Worm (Caenorhabditis elegans) whole organism, L4 larva: ENCODE results near the gene T23C6.4.

Source experiments
- ceh-82 ChIP-seq: sonication (generic microtip); optimal IDR thresholded peaks from 2 replicates; lab custom pipeline; 2017; ENCODE audit warnings: missing biosample characterization, missing genetic modification characterization
- ctbp-1 ChIP-seq: fragments of 200-800 bp; sonication (Bioruptor generic); IDR thresholded peaks from 2 replicates; pipeline ENCODE4 v1.3.6; 2022; ENCODE audit warnings: missing genetic modification reagents, missing genetic modification characterization, missing compliant biosample characterization
- lin-39 ChIP-seq: fragments of 150-350 bp; optimal IDR thresholded peaks from 2 replicates; lab custom pipeline; 2014; ENCODE audit warnings: missing biosample characterization, missing genetic modification reagents, missing genetic modification characterization
- nhr-28 ChIP-seq: fragments of 150-350 bp; optimal IDR thresholded peaks from 2 replicates; lab custom pipeline; 2014; ENCODE audit warnings: missing biosample characterization, missing genetic modification characterization
- php-3 ChIP-seq: fragments of 200-800 bp; sonication (Bioruptor generic); IDR thresholded peaks from 2 replicates; pipeline ENCODE4 v1.3.6; 2022; ENCODE audit warnings: missing genetic modification reagents, missing genetic modification characterization, missing compliant biosample characterization
- unc-130 ChIP-seq: sonication (generic microtip); optimal IDR thresholded peaks from 2 replicates; lab custom pipeline; 2016; ENCODE audit warnings: missing genetic modification reagents, missing genetic modification characterization, missing compliant biosample characterization
- ztf-11 ChIP-seq: fragments of 150-350 bp; optimal IDR thresholded peaks from 2 replicates; lab custom pipeline; 2014; ENCODE audit warnings: missing biosample characterization, missing genetic modification characterization

DNA sequence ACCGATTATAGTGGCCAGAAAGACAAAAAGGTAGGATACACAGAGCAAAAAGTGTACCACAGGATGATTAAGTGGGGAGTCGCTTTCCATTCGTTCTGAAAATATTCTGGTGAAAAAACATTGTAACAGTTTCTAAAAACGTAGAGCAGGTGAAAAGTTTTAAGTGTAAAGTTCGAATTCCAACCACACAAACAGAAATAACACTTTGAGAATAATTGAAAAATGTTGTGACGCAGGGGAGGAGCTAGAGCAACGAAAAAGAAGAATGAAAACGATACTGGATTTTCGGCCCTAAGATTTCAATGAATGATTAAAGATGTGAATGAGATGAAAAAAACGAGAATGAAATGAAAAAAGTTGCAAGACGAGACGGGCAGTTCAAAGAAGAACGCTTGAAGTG, 8.1 kb upstream of the T23C6.4 start, which contains the start of gene npr-21:
- TF ChIP-seq ztf-11 (tag; lab: Kevin White, UChicago): no peak
- TF ChIP-seq ctbp-1 (GFP tag; lab: Robert Waterston, UW): no peak
- no peak for TF ChIP-seq unc-130 (GFP tag; lab: Kevin White, UChicago)
- no peak for TF ChIP-seq nhr-28
- TF ChIP-seq lin-39 (tag; lab: Kevin White, UChicago): no peak
- no peak for TF ChIP-seq ceh-82
- no peak for TF ChIP-seq php-3 (GFP tag; lab: Robert Waterston, UW)
